Fruit fly (Drosophila melanogaster) whole organism: Measurements from ENCODE around the gene CG14537.
A peak's percentile ranks its signal among the peaks of the same experiment; 100 is the strongest.

Experiments
- CG8478 ChIP-seq: fragments of >200 bp; optimal IDR thresholded peaks from 2 replicates; lab custom pipeline; 2018; ENCODE audit warnings: inconsistent platforms
- Dll ChIP-seq: fragments of >200 bp; optimal IDR thresholded peaks from 2 replicates; lab custom pipeline; 2017
- EcR ChIP-seq, 2 experiments: fragments of >200 bp; optimal IDR thresholded peaks; 2 replicates each; lab custom pipeline; 2017; ENCODE audit warnings: missing biosample characterization in 2 of 2, missing genetic modification characterization in 2 of 2, missing genetic modification reagents in 2 of 2
- usp ChIP-seq: fragments of >200 bp; optimal IDR thresholded peaks from 2 replicates; lab custom pipeline; 2017; ENCODE audit warnings: missing biosample characterization, missing genetic modification characterization, mixed read lengths

DNA sequence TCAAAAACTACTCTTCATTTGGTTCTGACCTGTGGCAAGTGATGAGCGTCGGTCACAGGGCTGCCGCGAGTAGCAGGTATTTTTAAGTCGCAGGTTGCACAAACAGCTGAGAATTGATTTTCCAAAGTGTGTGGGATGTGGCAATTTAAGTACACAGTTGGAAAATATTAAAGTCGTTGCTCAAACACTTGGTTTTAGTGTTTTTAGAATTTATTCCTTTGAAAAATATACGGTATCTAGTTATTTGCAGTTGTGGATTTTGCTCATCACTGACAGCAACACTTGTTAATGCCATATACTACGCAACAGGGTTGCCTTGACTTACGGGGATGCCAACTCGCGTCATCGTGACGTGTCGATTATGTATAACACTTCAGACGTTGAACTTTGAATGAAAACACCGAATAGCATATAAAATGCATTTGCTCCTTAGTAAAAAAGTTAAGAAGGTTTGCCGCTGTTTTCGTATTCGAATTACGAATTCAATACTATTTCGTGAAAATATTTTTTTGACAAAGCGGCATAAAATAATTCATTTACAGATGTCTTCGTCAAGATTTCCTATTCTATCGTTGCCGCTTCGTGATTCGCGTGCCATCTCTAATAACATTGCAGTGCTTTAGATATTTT, 40.3 kb upstream of the CG14537 start, which contains the start of the genes Herp and r2d2:
- TF ChIP-seq usp (GFP tag; lab: Kevin White, UChicago) (no peak), EcR (GFP tag; optimal IDR thresholded peaks at IDR 0.05; lab: Kevin White, UChicago) (peak in 1 of 2 experiments; percentile 27), CG8478 (no peak), Dll (lab: Kevin White, UChicago) (no peak)
